Worm (Caenorhabditis elegans) whole organism, late embryonic: Measurements from ENCODE around the gene F32H5.1.

Source experiments
- C08G9.2 ChIP-seq: sonication (generic microtip); optimal IDR thresholded peaks from 2 replicates; lab custom pipeline; 2016; ENCODE audit warnings: mild to moderate bottlenecking, missing genetic modification characterization, moderate library complexity, missing compliant biosample characterization
- C38D4.7 ChIP-seq: fragments of 200-800 bp; sonication (Bioruptor generic); optimal IDR thresholded peaks from 2 replicates; lab custom pipeline; 2018; ENCODE audit warnings: mild to moderate bottlenecking, missing genetic modification characterization, moderate library complexity, missing compliant biosample characterization
- F13H6.1 ChIP-seq: sonication (generic microtip); optimal IDR thresholded peaks from 2 replicates; lab custom pipeline; 2016; ENCODE audit warnings: missing genetic modification characterization, missing compliant biosample characterization
- K09A11.1 ChIP-seq: sonication (generic microtip); optimal IDR thresholded peaks from 2 replicates; lab custom pipeline; 2017; ENCODE audit warnings: antibody characterized with exemption, mild to moderate bottlenecking, missing genetic modification characterization, missing compliant biosample characterization; ENCODE audit not compliant: insufficient read depth
- T23F11.4 ChIP-seq: fragments of 200-800 bp; sonication (Bioruptor generic); optimal IDR thresholded peaks from 2 replicates; lab custom pipeline; 2018; ENCODE audit warnings: mild to moderate bottlenecking, missing genetic modification characterization, missing compliant biosample characterization
- Y22D7AL.16 ChIP-seq: sonication (generic microtip); optimal IDR thresholded peaks from 2 replicates; lab custom pipeline; 2016; ENCODE audit warnings: missing genetic modification characterization, missing compliant biosample characterization
- ama-1 ChIP-seq: fragments of 150-350 bp; optimal IDR thresholded peaks from 2 replicates; lab custom pipeline; 2014
- ceh-2 ChIP-seq: sonication (generic microtip); optimal IDR thresholded peaks from 2 replicates; lab custom pipeline; 2016; ENCODE audit warnings: missing genotype, missing genetic modification characterization, missing compliant biosample characterization
- ceh-22 ChIP-seq: sonication (generic microtip); optimal IDR thresholded peaks from 2 replicates; lab custom pipeline; 2017; ENCODE audit warnings: missing biosample characterization, missing genetic modification characterization
- ceh-31 ChIP-seq: sonication (generic microtip); optimal IDR thresholded peaks from 2 replicates; lab custom pipeline; 2016; ENCODE audit warnings: missing genetic modification characterization, missing compliant biosample characterization
- ceh-48 ChIP-seq: sonication (generic microtip); optimal IDR thresholded peaks from 2 replicates; lab custom pipeline; 2016; ENCODE audit warnings: missing genetic modification characterization, inconsistent platforms, missing compliant biosample characterization
- ceh-9 ChIP-seq: sonication (generic microtip); optimal IDR thresholded peaks from 2 replicates; lab custom pipeline; 2016; ENCODE audit warnings: mild to moderate bottlenecking, missing genetic modification characterization, inconsistent platforms, missing compliant biosample characterization
- che-1 ChIP-seq: sonication (generic microtip); optimal IDR thresholded peaks from 2 replicates; lab custom pipeline; 2016; ENCODE audit warnings: mild to moderate bottlenecking, missing genetic modification characterization, missing compliant biosample characterization
- elt-2 ChIP-seq: sonication (generic microtip); optimal IDR thresholded peaks from 2 replicates; lab custom pipeline; 2016; ENCODE audit warnings: missing genetic modification reagents, missing genetic modification characterization, missing compliant biosample characterization
- eyg-1 ChIP-seq: sonication (generic microtip); optimal IDR thresholded peaks from 2 replicates; lab custom pipeline; 2016; ENCODE audit warnings: missing genotype, missing genetic modification characterization, missing compliant biosample characterization
- fkh-10 ChIP-seq: fragments of 150-350 bp; optimal IDR thresholded peaks from 2 replicates; lab custom pipeline; 2014; ENCODE audit warnings: missing biosample characterization, missing genetic modification reagents, missing genetic modification characterization
- hlh-15 ChIP-seq: sonication (generic microtip); optimal IDR thresholded peaks from 2 replicates; lab custom pipeline; 2016; ENCODE audit warnings: missing genetic modification characterization, missing compliant biosample characterization
- hlh-30 ChIP-seq: sonication (generic microtip); optimal IDR thresholded peaks from 2 replicates; lab custom pipeline; 2017; ENCODE audit warnings: antibody characterized with exemption, missing genetic modification characterization, missing compliant biosample characterization; ENCODE audit not compliant: insufficient read depth
- hlh-6 ChIP-seq: sonication (generic microtip); optimal IDR thresholded peaks from 2 replicates; lab custom pipeline; 2016; ENCODE audit warnings: missing genotype, missing genetic modification characterization, missing compliant biosample characterization
- lim-6 ChIP-seq: sonication (generic microtip); optimal IDR thresholded peaks from 2 replicates; lab custom pipeline; 2016; ENCODE audit warnings: missing genetic modification characterization, missing compliant biosample characterization
- nfya-1 ChIP-seq: sonication (generic microtip); optimal IDR thresholded peaks from 2 replicates; lab custom pipeline; 2017; ENCODE audit warnings: missing genetic modification characterization, mild to moderate bottlenecking, missing compliant biosample characterization, antibody characterized with exemption, moderate library complexity
- odd-2 ChIP-seq: sonication (generic microtip); optimal IDR thresholded peaks from 2 replicates; lab custom pipeline; 2017; ENCODE audit warnings: antibody characterized with exemption, mild to moderate bottlenecking, missing genetic modification characterization, missing compliant biosample characterization
- pag-3 ChIP-seq: sonication (generic microtip); optimal IDR thresholded peaks from 2 replicates; lab custom pipeline; 2016; ENCODE audit warnings: missing compliant biosample characterization, missing genetic modification characterization, borderline replicate concordance
- pax-1 ChIP-seq: fragments of 150-350 bp; optimal IDR thresholded peaks from 2 replicates; lab custom pipeline; 2014; ENCODE audit warnings: missing biosample characterization, missing genetic modification characterization
- pha-2 ChIP-seq: sonication (generic microtip); optimal IDR thresholded peaks from 2 replicates; lab custom pipeline; 2017; ENCODE audit warnings: mild to moderate bottlenecking, missing genetic modification characterization, missing compliant biosample characterization
- pqm-1 ChIP-seq: sonication (generic microtip); optimal IDR thresholded peaks from 2 replicates; lab custom pipeline; 2016; ENCODE audit warnings: missing genetic modification characterization, missing compliant biosample characterization
- pros-1 ChIP-seq: fragments of 150-350 bp; optimal IDR thresholded peaks from 2 replicates; lab custom pipeline; 2014; ENCODE audit warnings: missing biosample characterization, missing genetic modification reagents, missing genetic modification characterization
- rnt-1 ChIP-seq: sonication (generic microtip); optimal IDR thresholded peaks from 2 replicates; lab custom pipeline; 2016; ENCODE audit warnings: missing genetic modification characterization, missing compliant biosample characterization
- sox-4 ChIP-seq: sonication (generic microtip); optimal IDR thresholded peaks from 2 replicates; lab custom pipeline; 2017; ENCODE audit warnings: mild to moderate bottlenecking, missing genetic modification characterization, inconsistent platforms, missing compliant biosample characterization
- tbx-7 ChIP-seq: sonication (generic microtip); optimal IDR thresholded peaks from 2 replicates; lab custom pipeline; 2016; ENCODE audit warnings: missing genotype, missing genetic modification characterization, missing compliant biosample characterization
- unc-3 ChIP-seq, 2 experiments: fragments of 200-800 bp in 1 of 2; sonication (Bioruptor generic) in 1 of 2; sonication (generic microtip) in 1 of 2; conservative IDR thresholded peaks in 1 of 2; optimal IDR thresholded peaks in 1 of 2; 2 replicates each; pipeline versions ENCODE4 v1.3.6 to Lab custom; 2016 to 2022; ENCODE audit warnings: missing compliant biosample characterization in 2 of 2, missing genetic modification characterization in 2 of 2, missing genetic modification reagents in 1 of 2
- unc-42 ChIP-seq: sonication (generic microtip); optimal IDR thresholded peaks from 2 replicates; lab custom pipeline; 2016; ENCODE audit warnings: missing genotype, missing genetic modification characterization, missing compliant biosample characterization
- unc-55 ChIP-seq: sonication (generic microtip); optimal IDR thresholded peaks from 2 replicates; lab custom pipeline; 2017; ENCODE audit warnings: missing biosample characterization, missing genetic modification reagents, missing genetic modification characterization
- unc-86 ChIP-seq: sonication (generic microtip); optimal IDR thresholded peaks from 2 replicates; lab custom pipeline; 2016; ENCODE audit warnings: missing genetic modification characterization, missing compliant biosample characterization
- zip-5 ChIP-seq: sonication (generic microtip); optimal IDR thresholded peaks from 2 replicates; lab custom pipeline; 2016; ENCODE audit warnings: missing genetic modification characterization, missing compliant biosample characterization
- ztf-16 ChIP-seq: sonication (generic microtip); optimal IDR thresholded peaks from 2 replicates; lab custom pipeline; 2017; ENCODE audit warnings: missing genetic modification characterization, missing compliant biosample characterization

Gene F32H5.1

DNA sequence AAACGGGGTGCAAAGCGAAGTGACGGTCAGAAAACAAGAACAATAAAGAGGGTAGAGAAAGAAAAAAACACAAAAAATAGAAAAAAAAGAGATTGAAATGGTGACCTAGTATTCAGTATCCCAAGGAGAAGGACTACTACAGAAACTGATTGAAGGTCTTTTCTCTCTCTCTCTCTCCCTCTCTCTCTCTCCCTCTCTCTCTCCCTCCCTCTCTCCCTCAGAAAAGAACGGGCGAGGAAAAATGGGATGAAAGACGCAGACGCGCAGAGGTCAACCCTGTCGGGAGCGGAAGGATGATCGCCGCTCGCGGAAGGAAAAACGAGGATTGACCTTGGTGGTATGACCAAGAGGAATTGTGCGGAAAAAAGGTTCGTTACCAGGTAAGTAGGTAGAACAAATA lies 16.7 kb upstream of the F32H5.1 start:
- no peak for TF ChIP-seq tbx-7
- TF ChIP-seq ceh-31, result peak; percentile 28
- no peak for TF ChIP-seq unc-86 (tag; lab: Kevin White, UChicago)
- TF ChIP-seq unc-3 (GFP tag; conservative IDR thresholded peaks at IDR 0.05; lab: Robert Waterston, UW), result no peak
- TF ChIP-seq unc-3 (tag; optimal IDR thresholded peaks at IDR 0.05; lab: Kevin White, UChicago), result no peak
- no peak for TF ChIP-seq ceh-48 (tag; lab: Kevin White, UChicago)
- peak; percentile 8 for TF ChIP-seq unc-55 (GFP tag; lab: Kevin White, UChicago)

DNA sequence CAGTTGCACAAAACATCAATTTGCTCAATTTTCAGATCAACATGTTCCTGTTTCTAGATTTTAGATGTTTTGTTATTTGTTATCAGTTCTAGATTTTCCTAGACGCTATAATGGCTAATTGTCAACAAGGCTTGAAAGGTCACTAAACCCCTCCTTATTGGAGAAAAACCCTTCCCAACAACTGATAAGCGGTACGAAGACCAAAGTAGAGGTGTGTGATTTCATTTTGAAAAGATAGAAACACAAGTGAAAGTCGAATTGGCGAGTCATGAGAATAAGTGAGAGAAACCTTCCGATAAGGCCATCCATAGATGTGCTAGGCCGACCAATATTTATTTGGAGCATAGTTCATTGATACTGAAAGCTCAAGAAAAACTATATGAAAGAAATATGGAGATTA lies 15.8 kb upstream of the F32H5.1 start:
- TF ChIP-seq nfya-1 (no peak), pqm-1 (peak; percentile 26), elt-2 (tag; lab: Kevin White, UChicago) (peak; percentile 48)

DNA sequence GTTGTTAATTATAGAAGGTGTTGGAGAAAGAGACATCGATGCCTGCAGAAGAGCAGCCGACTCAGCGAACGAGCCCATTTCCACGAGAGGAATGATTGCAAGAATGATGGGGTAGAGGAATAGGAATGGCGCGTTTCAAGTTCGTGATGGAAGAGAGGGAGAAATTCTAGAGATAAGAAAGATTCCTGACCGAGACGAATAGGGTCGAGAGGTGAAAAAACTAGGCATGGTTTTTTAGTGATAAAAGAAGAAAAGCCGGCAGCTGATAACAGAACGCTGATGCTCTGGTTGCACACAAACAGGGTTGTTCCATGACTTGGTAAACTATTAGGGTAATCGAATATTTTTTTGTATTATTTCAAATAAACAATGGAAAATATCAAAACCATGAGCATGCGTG lies 15.0 kb upstream of the F32H5.1 start:
- TF ChIP-seq elt-2 (tag; lab: Kevin White, UChicago), result peak; percentile 61
- TF ChIP-seq K09A11.1 (tag; lab: Kevin White, UChicago), result no peak

DNA sequence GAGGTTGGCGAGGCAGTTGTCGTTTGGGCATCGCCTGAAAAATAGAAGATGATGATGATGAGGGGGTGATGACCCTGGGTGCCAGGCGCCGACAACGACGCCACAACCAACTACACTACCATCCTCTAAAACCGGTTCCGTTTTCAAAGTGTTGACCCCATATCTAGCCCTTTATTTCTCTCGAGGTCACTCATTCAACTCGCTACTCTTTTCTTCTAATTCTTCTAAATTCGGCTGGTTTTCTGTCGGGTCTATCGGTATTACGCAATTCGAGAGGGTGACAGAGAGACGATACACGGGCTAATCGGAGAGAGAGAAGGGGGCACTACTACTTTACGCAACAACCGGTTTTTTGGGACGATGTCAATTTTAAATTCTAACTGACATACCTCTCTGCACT lies 13.5 kb upstream of the F32H5.1 start:
- TF ChIP-seq F13H6.1, result peak; percentile 49
- no peak for TF ChIP-seq pha-2 (tag; lab: Kevin White, UChicago)
- peak; percentile 34 for TF ChIP-seq ceh-31
- TF ChIP-seq pros-1 (tag; lab: Kevin White, UChicago), result peak; percentile 1

DNA sequence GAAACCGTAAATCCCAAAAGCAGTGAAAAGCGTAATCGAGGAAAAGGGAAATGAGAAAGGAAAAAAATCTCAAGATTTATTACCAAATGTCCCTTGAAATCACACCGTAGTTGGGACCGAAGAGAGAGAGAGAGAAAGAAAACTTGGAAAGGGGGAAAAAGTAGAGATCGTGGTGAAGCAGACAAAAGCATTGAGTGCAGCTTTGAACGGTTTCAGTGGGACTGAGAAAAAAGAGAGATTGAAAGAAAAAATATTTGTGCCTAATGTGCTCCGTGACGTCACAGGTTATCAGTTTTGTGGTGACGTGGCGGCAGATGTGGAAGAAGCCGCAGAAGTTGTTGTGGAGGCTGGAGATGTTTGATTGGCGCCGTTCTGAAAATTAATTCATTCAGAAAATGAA lies 12.4 kb upstream of the F32H5.1 start:
- TF ChIP-seq hlh-30 (tag; lab: Kevin White, UChicago) (no peak), unc-86 (tag; lab: Kevin White, UChicago) (no peak), che-1 (tag; lab: Kevin White, UChicago) (no peak)

DNA sequence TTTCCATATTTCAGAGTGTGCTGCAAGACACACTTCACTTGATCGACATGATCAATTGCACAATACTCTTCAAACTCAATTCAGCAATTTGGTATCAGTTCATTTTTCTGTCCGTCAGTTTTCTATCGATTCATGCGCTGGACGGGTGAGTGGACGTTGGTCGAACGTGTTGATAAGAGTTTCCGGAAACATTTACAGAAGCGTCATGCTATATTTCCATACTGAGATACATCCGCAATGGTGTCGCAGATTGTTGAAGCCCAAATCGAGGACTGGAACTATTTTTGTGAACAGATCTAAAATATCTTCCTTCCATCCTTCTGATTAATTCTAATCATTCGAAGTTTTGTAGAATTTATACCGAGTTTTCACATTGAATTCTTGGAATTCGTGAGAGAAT lies 11.8 kb upstream of the F32H5.1 start:
- no peak for TF ChIP-seq unc-86 (tag; lab: Kevin White, UChicago)
- TF ChIP-seq pha-2 (tag; lab: Kevin White, UChicago), result no peak
- no peak for TF ChIP-seq pag-3 (tag; lab: Kevin White, UChicago)
- no peak for TF ChIP-seq tbx-7
- TF ChIP-seq ztf-16 (tag; lab: Kevin White, UChicago), result no peak
- TF ChIP-seq C08G9.2, result no peak
- no peak for TF ChIP-seq rnt-1 (tag; lab: Kevin White, UChicago)
- TF ChIP-seq pax-1 (tag; lab: Kevin White, UChicago), result no peak
- TF ChIP-seq odd-2 (tag; lab: Kevin White, UChicago), result no peak
- no peak for TF ChIP-seq Y22D7AL.16 (tag; lab: Kevin White, UChicago)
- TF ChIP-seq hlh-6 (tag; lab: Kevin White, UChicago), result no peak
- TF ChIP-seq C38D4.7 (GFP tag; lab: Kevin White, UChicago), result no peak
- TF ChIP-seq pros-1 (tag; lab: Kevin White, UChicago), result no peak

DNA sequence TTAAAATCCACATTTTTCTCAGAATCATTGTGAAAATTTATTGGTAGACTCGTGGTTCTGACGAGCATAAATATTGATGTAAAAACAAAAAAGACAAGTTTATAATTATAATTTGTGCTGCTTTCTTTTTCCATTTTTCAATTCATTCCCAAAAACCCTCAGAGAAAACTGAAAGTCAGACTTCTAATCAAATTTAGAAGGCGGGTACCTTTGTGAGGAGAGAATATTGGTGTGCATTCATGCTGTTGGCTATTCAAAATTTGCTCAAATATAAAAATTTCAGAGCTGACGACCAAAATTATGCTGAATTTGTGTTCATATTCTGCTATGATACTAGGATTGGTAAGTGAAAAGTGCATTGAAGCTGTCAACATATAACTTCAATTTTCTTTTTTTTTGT lies 9.2 kb upstream of the F32H5.1 start, which contains the start of gene srx-125:
srx-125 (plus strand) TSS at position 301 of the 400 bp plus-strand sequence.
- TF ChIP-seq zip-5 (tag; lab: Kevin White, UChicago), result no peak
- no peak for TF ChIP-seq unc-42 (tag; lab: Kevin White, UChicago)

DNA sequence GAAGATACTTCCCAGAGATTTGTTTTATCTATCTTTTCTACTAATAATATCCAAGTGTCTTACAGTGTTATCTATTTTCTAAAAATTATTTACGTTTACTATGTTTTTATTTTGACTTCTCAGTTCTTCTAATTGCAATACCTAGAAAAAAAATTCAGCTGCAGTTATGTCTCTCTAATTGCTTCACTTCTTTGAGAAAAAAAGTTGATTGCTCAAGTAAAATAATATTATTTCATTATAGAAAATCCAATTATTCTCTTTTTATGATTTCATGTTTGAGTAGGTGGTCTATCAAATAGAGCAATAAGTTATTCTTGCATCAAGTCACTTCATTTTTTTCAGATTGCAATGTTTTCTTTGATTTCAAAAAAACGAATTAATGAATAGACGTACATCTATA lies 8.7 kb upstream of the F32H5.1 start:
- no peak for TF ChIP-seq ceh-9 (tag; lab: Kevin White, UChicago)
- TF ChIP-seq ceh-2 (tag; lab: Kevin White, UChicago), result no peak
- TF ChIP-seq K09A11.1 (tag; lab: Kevin White, UChicago), result no peak
- no peak for TF ChIP-seq sox-4 (tag; lab: Kevin White, UChicago)
- no peak for TF ChIP-seq che-1 (tag; lab: Kevin White, UChicago)
- TF ChIP-seq C08G9.2, result no peak
- no peak for TF ChIP-seq eyg-1 (tag; lab: Kevin White, UChicago)
- no peak for TF ChIP-seq lim-6 (tag; lab: Kevin White, UChicago)
- no peak for TF ChIP-seq ceh-22 (tag; lab: Kevin White, UChicago)
- no peak for TF ChIP-seq fkh-10 (GFP tag; lab: Kevin White, UChicago)
- no peak for TF ChIP-seq T23F11.4 (GFP tag; lab: Kevin White, UChicago)
- TF ChIP-seq ama-1, result no peak
- no peak for TF ChIP-seq hlh-15 (tag; lab: Kevin White, UChicago)
- no peak for TF ChIP-seq pag-3 (tag; lab: Kevin White, UChicago)
